Worm (Caenorhabditis elegans) whole organism, young adult: ENCODE results near the gene imp-2.

Experiments used
- B0019.2 ChIP-seq: fragments of 200-800 bp; sonication (Bioruptor generic); conservative IDR thresholded peaks from 2 replicates; pipeline ENCODE4 v1.3.6; 2022; ENCODE audit warnings: missing genetic modification reagents, missing genetic modification characterization, missing compliant biosample characterization
- C17E4.6 ChIP-seq: fragments of 200-800 bp; sonication (Bioruptor generic); IDR thresholded peaks from 2 replicates; pipeline ENCODE4 v1.3.6; 2022; ENCODE audit warnings: missing genetic modification reagents, missing genetic modification characterization, missing compliant biosample characterization
- F39B2.1 ChIP-seq: fragments of 200-800 bp; sonication (Bioruptor generic); IDR thresholded peaks from 2 replicates; pipeline ENCODE4 v1.3.6; 2022; ENCODE audit warnings: missing genetic modification reagents, missing genetic modification characterization, missing compliant biosample characterization
- F49E8.2 ChIP-seq: sonication (generic microtip); optimal IDR thresholded peaks from 3 replicates; lab custom pipeline; 2017; ENCODE audit warnings: missing genetic modification characterization, mild to moderate bottlenecking, missing compliant biosample characterization, antibody characterized with exemption, moderate library complexity; ENCODE audit not compliant: insufficient read depth
- F55B11.4 ChIP-seq: sonication (generic microtip); optimal IDR thresholded peaks from 2 replicates; lab custom pipeline; 2016; ENCODE audit warnings: missing compliant biosample characterization, missing genetic modification characterization, borderline replicate concordance; ENCODE audit not compliant: insufficient read depth
- T26A5.8 ChIP-seq: sonication (generic microtip); optimal IDR thresholded peaks from 2 replicates; lab custom pipeline; 2016; ENCODE audit warnings: missing genetic modification characterization, missing compliant biosample characterization
- ZK185.1 ChIP-seq: sonication (generic microtip); optimal IDR thresholded peaks from 2 replicates; lab custom pipeline; 2016; ENCODE audit warnings: mild to moderate bottlenecking, missing genetic modification characterization, missing compliant biosample characterization; ENCODE audit not compliant: poor library complexity, severe bottlenecking
- akir-1 ChIP-seq: fragments of 200-800 bp; sonication (Bioruptor generic); optimal IDR thresholded peaks from 2 replicates; lab custom pipeline; 2018; ENCODE audit warnings: mild to moderate bottlenecking, missing genetic modification characterization, moderate library complexity, missing compliant biosample characterization
- ama-1 ChIP-seq, 3 experiments: fragments of 150-350 bp in 1 of 3; sonication (generic microtip) in 2 of 3; optimal IDR thresholded peaks; 2 replicates each; lab custom pipeline; 2014 to 2018; ENCODE audit warnings: missing biosample characterization in 2 of 3, missing genetic modification characterization in 2 of 3, missing genetic modification reagents in 2 of 3
- aptf-2 ChIP-seq: fragments of 200-800 bp; sonication (Bioruptor generic); conservative IDR thresholded peaks from 2 replicates; pipeline ENCODE4 v1.3.6; 2022; ENCODE audit warnings: missing genetic modification reagents, missing genetic modification characterization, missing compliant biosample characterization
- attf-5 ChIP-seq: fragments of 200-800 bp; sonication (Bioruptor generic); optimal IDR thresholded peaks from 2 replicates; lab custom pipeline; 2018; ENCODE audit warnings: mild to moderate bottlenecking, missing genetic modification characterization, missing compliant biosample characterization
- bed-2 ChIP-seq: fragments of 200-800 bp; sonication (Bioruptor generic); IDR thresholded peaks from 2 replicates; pipeline ENCODE4 v1.3.6; 2022; ENCODE audit warnings: missing genetic modification reagents, missing genetic modification characterization, missing compliant biosample characterization
- cebp-1 ChIP-seq, 2 experiments: fragments of 200-800 bp in 1 of 2; sonication (Bioruptor generic) in 1 of 2; sonication (generic microtip) in 1 of 2; IDR thresholded peaks in 1 of 2; optimal IDR thresholded peaks in 1 of 2; 2 replicates each; pipeline versions ENCODE4 v1.3.6 to Lab custom; 2017 to 2022; ENCODE audit warnings: missing compliant biosample characterization in 2 of 2, missing genetic modification characterization in 2 of 2, mild to moderate bottlenecking in 1 of 2, missing genetic modification reagents in 1 of 2, moderate library complexity in 1 of 2
- cebp-2 ChIP-seq: fragments of 200-800 bp; sonication (Bioruptor generic); IDR thresholded peaks from 2 replicates; pipeline ENCODE4 v1.3.6; 2022; ENCODE audit warnings: missing genetic modification characterization, missing compliant biosample characterization
- ceh-27 ChIP-seq: fragments of 200-800 bp; sonication (Bioruptor generic); optimal IDR thresholded peaks from 2 replicates; lab custom pipeline; 2018; ENCODE audit warnings: mild to moderate bottlenecking, missing genetic modification characterization, moderate library complexity, missing compliant biosample characterization
- ceh-91 ChIP-seq: fragments of 200-800 bp; sonication (Bioruptor generic); IDR thresholded peaks from 2 replicates; pipeline ENCODE4 v1.3.6; 2022; ENCODE audit warnings: missing genetic modification reagents, missing genetic modification characterization, missing compliant biosample characterization
- dpff-1 ChIP-seq: sonication (generic microtip); optimal IDR thresholded peaks from 2 replicates; lab custom pipeline; 2017; ENCODE audit warnings: mild to moderate bottlenecking, missing genetic modification characterization, missing compliant biosample characterization
- egl-18 ChIP-seq: fragments of 200-800 bp; sonication (Bioruptor generic); IDR thresholded peaks from 2 replicates; pipeline ENCODE4 v1.3.6; 2022; ENCODE audit warnings: missing genetic modification reagents, missing genetic modification characterization, missing compliant biosample characterization
- ets-4 ChIP-seq: fragments of 200-800 bp; sonication (Bioruptor generic); optimal IDR thresholded peaks from 2 replicates; lab custom pipeline; 2018; ENCODE audit warnings: mild to moderate bottlenecking, missing genetic modification characterization, missing compliant biosample characterization
- fkh-3 ChIP-seq: sonication (generic microtip); optimal IDR thresholded peaks from 2 replicates; lab custom pipeline; 2016; ENCODE audit warnings: mild to moderate bottlenecking, missing genetic modification characterization, missing compliant biosample characterization
- gei-17 ChIP-seq: fragments of 200-800 bp; sonication (Bioruptor generic); optimal IDR thresholded peaks from 2 replicates; lab custom pipeline; 2018; ENCODE audit warnings: mild to moderate bottlenecking, missing genetic modification characterization, missing compliant biosample characterization
- hmg-1.2 ChIP-seq: fragments of 200-800 bp; sonication (Bioruptor generic); IDR thresholded peaks from 2 replicates; pipeline ENCODE4 v1.3.6; 2022; ENCODE audit warnings: missing genetic modification reagents, missing genetic modification characterization, missing compliant biosample characterization
- let-526 ChIP-seq: fragments of 200-800 bp; sonication (Bioruptor generic); IDR thresholded peaks from 2 replicates; pipeline ENCODE4 v1.3.6; 2022; ENCODE audit warnings: missing genetic modification reagents, missing genetic modification characterization, missing compliant biosample characterization
- madf-6 ChIP-seq: fragments of 200-800 bp; sonication (Bioruptor generic); IDR thresholded peaks from 2 replicates; pipeline ENCODE4 v1.3.6; 2022; ENCODE audit warnings: missing genetic modification reagents, missing genetic modification characterization, missing compliant biosample characterization
- mcd-1 ChIP-seq: fragments of 200-800 bp; sonication (Bioruptor generic); IDR thresholded peaks from 2 replicates; pipeline ENCODE4 v1.3.6; 2022; ENCODE audit warnings: missing genetic modification reagents, missing genetic modification characterization, missing compliant biosample characterization
- mel-28 ChIP-seq: sonication (generic microtip); optimal IDR thresholded peaks from 2 replicates; lab custom pipeline; 2016; ENCODE audit warnings: borderline replicate concordance, mild to moderate bottlenecking, missing genetic modification characterization, missing compliant biosample characterization
- mxl-1 ChIP-seq: sonication (generic microtip); optimal IDR thresholded peaks from 2 replicates; lab custom pipeline; 2016; ENCODE audit warnings: missing genetic modification characterization, missing compliant biosample characterization
- nfyb-1 ChIP-seq: fragments of 200-800 bp; sonication (Bioruptor generic); IDR thresholded peaks from 2 replicates; pipeline ENCODE4 v1.3.6; 2022; ENCODE audit warnings: missing genetic modification reagents, missing genetic modification characterization, missing compliant biosample characterization
- nhr-179 ChIP-seq: sonication (generic microtip); optimal IDR thresholded peaks from 2 replicates; lab custom pipeline; 2016; ENCODE audit warnings: mild to moderate bottlenecking, missing genetic modification characterization, missing compliant biosample characterization
- nhr-27 ChIP-seq: fragments of 200-800 bp; sonication (Bioruptor generic); optimal IDR thresholded peaks from 2 replicates; lab custom pipeline; 2018; ENCODE audit warnings: mild to moderate bottlenecking, missing genetic modification characterization, moderate library complexity, missing compliant biosample characterization
- pha-4 ChIP-seq: fragments of 150-350 bp; sonication (generic microtip); optimal IDR thresholded peaks from 2 replicates; lab custom pipeline; 2014; ENCODE audit warnings: missing biosample characterization, missing genetic modification reagents, missing genetic modification characterization
- snpc-3.4 ChIP-seq: sonication (generic microtip); optimal IDR thresholded peaks from 2 replicates; lab custom pipeline; 2017; ENCODE audit warnings: missing genetic modification characterization, mild to moderate bottlenecking, missing compliant biosample characterization, antibody characterized with exemption, moderate library complexity, missing genotype, missing genetic modification reagents
- snpc-4 ChIP-seq, 5 experiments: fragments of 150-350 bp in 1 of 5; sonication (generic microtip) in 4 of 5; optimal IDR thresholded peaks; 2 replicates each; lab custom pipeline; 2014 to 2018; ENCODE audit warnings: missing genetic modification characterization in 5 of 5, missing biosample characterization in 3 of 5, antibody characterized with exemption in 2 of 5, mild to moderate bottlenecking in 2 of 5, missing compliant biosample characterization in 2 of 5, missing genotype in 2 of 5, moderate library complexity in 2 of 5, missing genetic modification reagents in 1 of 5
- sptf-2 ChIP-seq: fragments of 200-800 bp; sonication (Bioruptor generic); optimal IDR thresholded peaks from 2 replicates; lab custom pipeline; 2018; ENCODE audit warnings: mild to moderate bottlenecking, missing genetic modification characterization, missing compliant biosample characterization
- unc-62 ChIP-seq: fragments of 150-350 bp; optimal IDR thresholded peaks from 2 replicates; lab custom pipeline; 2014; ENCODE audit warnings: missing biosample characterization, missing genetic modification reagents, missing genetic modification characterization
- xnd-1 ChIP-seq: sonication (generic microtip); optimal IDR thresholded peaks from 2 replicates; lab custom pipeline; 2016; ENCODE audit warnings: missing genotype, missing genetic modification reagents, missing genetic modification characterization, missing compliant biosample characterization
- ztf-18 ChIP-seq: sonication (generic microtip); optimal IDR thresholded peaks from 2 replicates; lab custom pipeline; 2016; ENCODE audit warnings: missing genotype, mild to moderate bottlenecking, missing genetic modification characterization, missing compliant biosample characterization
- ztf-26 ChIP-seq: sonication (generic microtip); optimal IDR thresholded peaks from 2 replicates; lab custom pipeline; 2017; ENCODE audit warnings: missing genetic modification characterization, missing compliant biosample characterization
- ztf-3 ChIP-seq: fragments of 200-800 bp; sonication (Bioruptor generic); optimal IDR thresholded peaks from 2 replicates; lab custom pipeline; 2018; ENCODE audit warnings: mild to moderate bottlenecking, missing genetic modification characterization, missing compliant biosample characterization
- ztf-6 ChIP-seq: fragments of 200-800 bp; sonication (Bioruptor generic); IDR thresholded peaks from 2 replicates; pipeline ENCODE4 v1.3.6; 2022; ENCODE audit warnings: missing genetic modification reagents, missing genetic modification characterization, missing compliant biosample characterization

Gene imp-2

ce11 chrIV:11102608-11103007 is 16.1 kb downstream of the imp-2 start, which contains the start of gene srlf-17:
Gene srlf-17, minus strand, starts transcription at chrIV:11102708.
- no peak for TF ChIP-seq unc-62 (GFP tag; lab: Kevin White, UChicago)
- TF ChIP-seq bed-2 (GFP tag; lab: Robert Waterston, UW) = no peak
- no peak for TF ChIP-seq xnd-1 (tag; lab: Kevin White, UChicago)
- TF ChIP-seq cebp-2 (GFP tag; lab: Robert Waterston, UW) = no peak
- TF ChIP-seq B0019.2 (GFP tag; lab: Robert Waterston, UW) = no peak
- TF ChIP-seq egl-18 (GFP tag; lab: Robert Waterston, UW) = no peak
- no peak for TF ChIP-seq C17E4.6 (GFP tag; lab: Robert Waterston, UW)
- TF ChIP-seq sptf-2 = no peak
- TF ChIP-seq mel-28 (tag; lab: Kevin White, UChicago) = no peak
- no peak for TF ChIP-seq nhr-179 (tag; lab: Kevin White, UChicago)
- TF ChIP-seq ama-1 (optimal IDR thresholded peaks at IDR 0.05; lab: Kevin White, UChicago) = no peak
- TF ChIP-seq ama-1 (GFP tag; optimal IDR thresholded peaks at IDR 0.05; lab: Kevin White, UChicago) = no peak
- TF ChIP-seq attf-5 (GFP tag; lab: Kevin White, UChicago) = no peak
- no peak for TF ChIP-seq dpff-1
- TF ChIP-seq ets-4 (GFP tag; lab: Kevin White, UChicago) = no peak
- TF ChIP-seq fkh-3 (tag; lab: Kevin White, UChicago) = no peak
- TF ChIP-seq ZK185.1 (tag; lab: Kevin White, UChicago) = no peak
- no peak for TF ChIP-seq ztf-6
- no peak for TF ChIP-seq aptf-2 (GFP tag; lab: Robert Waterston, UW)
- TF ChIP-seq gei-17 (GFP tag; lab: Kevin White, UChicago) = no peak
- no peak for TF ChIP-seq snpc-4 (GFP tag; optimal IDR thresholded peaks at IDR 0.05; lab: Kevin White, UChicago)
- TF ChIP-seq snpc-4 (tag; optimal IDR thresholded peaks at IDR 0.05; lab: Kevin White, UChicago) = no peak
- TF ChIP-seq, all 124 proteins: peak for 0

ce11 chrIV:11101383-11101782 is 17.3 kb downstream of the imp-2 start, which contains the start of gene srlf-18:
Gene srlf-18, minus strand, starts transcription at chrIV:11101483.
- TF ChIP-seq F55B11.4 (tag; lab: Kevin White, UChicago) (no peak), ceh-27 (GFP tag; lab: Kevin White, UChicago) (no peak), madf-6 (GFP tag; lab: Robert Waterston, UW) (no peak), ztf-3 (GFP tag; lab: Kevin White, UChicago) (no peak)
- TF ChIP-seq, all 124 proteins: peak for 0

- TF ChIP-seq pha-4 (tag; lab: Kevin White, UChicago) = no peak
- no peak for TF ChIP-seq cebp-1 (GFP tag; IDR thresholded peaks at IDR 0.05; lab: Robert Waterston, UW)
- no peak for TF ChIP-seq cebp-1 (tag; optimal IDR thresholded peaks at IDR 0.05; lab: Kevin White, UChicago)
- no peak for TF ChIP-seq mxl-1 (tag; lab: Kevin White, UChicago)
- no peak for TF ChIP-seq ceh-91 (GFP tag; lab: Robert Waterston, UW)
- TF ChIP-seq F39B2.1 (GFP tag; lab: Robert Waterston, UW) = no peak
- no peak for TF ChIP-seq hmg-1.2 (GFP tag; lab: Robert Waterston, UW)
- TF ChIP-seq ztf-18 = no peak
- no peak for TF ChIP-seq akir-1 (GFP tag; lab: Kevin White, UChicago)
- TF ChIP-seq mcd-1 = no peak
- TF ChIP-seq nfyb-1 (GFP tag; lab: Robert Waterston, UW) = no peak
- TF ChIP-seq F49E8.2 (tag; lab: Kevin White, UChicago) = no peak
- no peak for TF ChIP-seq ztf-26 (tag; lab: Kevin White, UChicago)
- TF ChIP-seq T26A5.8 = no peak
- no peak for TF ChIP-seq ztf-3 (GFP tag; lab: Kevin White, UChicago)
- TF ChIP-seq nhr-27 = no peak
- no peak for TF ChIP-seq let-526
- TF ChIP-seq snpc-3.4 (tag; lab: Kevin White, UChicago) = no peak
- TF ChIP-seq, all 124 proteins: peak for 0
Measured at ce11 chrIV:11100271-11100670, 18.4 kb downstream of the imp-2 start, which contains the start of gene str-3. Gene str-3, minus strand, starts transcription at chrIV:11100371.
